Worm (Caenorhabditis elegans): Measurements from ENCODE around the gene sdz-32.
"Not testable (repeated sequence)": the region's sequence is repeated elsewhere in the genome, so short reads cannot be mapped to it uniquely, and the experiment has no call there.

DNA sequence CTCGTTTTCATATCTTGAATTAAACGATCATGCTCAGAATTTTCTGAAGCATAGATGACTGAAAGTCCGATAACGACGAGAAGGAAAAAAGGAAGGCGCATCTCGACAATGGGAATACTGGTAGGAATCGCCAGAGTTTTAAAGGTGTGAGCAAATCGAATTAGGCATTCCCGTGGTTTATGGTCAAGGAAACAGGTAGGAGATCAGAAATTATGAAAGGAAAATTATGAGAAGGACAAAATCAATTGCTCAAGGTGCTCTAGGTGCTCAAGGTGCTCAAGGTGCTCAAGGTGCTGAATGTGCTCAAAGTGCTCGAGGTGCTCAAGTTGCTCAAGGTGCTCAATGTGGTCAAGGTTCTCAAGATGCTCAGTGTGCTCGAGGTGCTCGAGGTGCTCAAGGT lies 9.3 kb upstream of the sdz-32 start, which contains the start of gene C16C8.10:
- TF ChIP-seq unc-3 (GFP tag; conservative IDR thresholded peaks at IDR 0.05); unc-3 (tag; optimal IDR thresholded peaks at IDR 0.05); ceh-19 (GFP tag; optimal IDR thresholded peaks at IDR 0.05); unc-86 (tag; optimal IDR thresholded peaks at IDR 0.05); elt-2 (tag; optimal IDR thresholded peaks at IDR 0.05): not testable (repeated sequence)
